Fruit fly (Drosophila melanogaster) whole organism, prepupa: ENCODE results near the gene frma.

Source experiments
- Blimp-1 ChIP-seq: fragments of 200-800 bp; sonication (Bioruptor generic); optimal IDR thresholded peaks from 3 replicates; lab custom pipeline; 2017; ENCODE audit warnings: missing biosample characterization, missing genetic modification characterization, mild to moderate bottlenecking, moderate library complexity, missing genetic modification reagents
- CG34406 ChIP-seq: fragments of 200-800 bp; sonication (Bioruptor generic); optimal IDR thresholded peaks from 3 replicates; lab custom pipeline; 2016; ENCODE audit warnings: missing biosample characterization, missing genetic modification characterization
- CG6163 ChIP-seq: fragments of 200-800 bp; sonication (Bioruptor generic); IDR thresholded peaks from 3 replicates; pipeline ENCODE4 v1.3.6; 2022; ENCODE audit warnings: missing biosample characterization, missing genetic modification characterization
- Eip78C ChIP-seq: fragments of 200-800 bp; sonication (Bioruptor generic); peaks from one replicate; lab custom pipeline; 2016; ENCODE audit warnings: missing biosample characterization, missing genetic modification characterization
- Eip93F ChIP-seq: fragments of 200-800 bp; sonication (Bioruptor generic); optimal IDR thresholded peaks from 2 replicates; lab custom pipeline; 2016; ENCODE audit warnings: missing biosample characterization, mild to moderate bottlenecking, missing genetic modification characterization
- OdsH ChIP-seq: fragments of 200-800 bp; sonication (Bioruptor generic); optimal IDR thresholded peaks from 3 replicates; lab custom pipeline; 2016; ENCODE audit warnings: missing biosample characterization, missing genetic modification characterization
- fkh ChIP-seq: fragments of 200-800 bp; sonication (Bioruptor generic); optimal IDR thresholded peaks from 3 replicates; lab custom pipeline; 2017; ENCODE audit warnings: missing biosample characterization, mild to moderate bottlenecking, missing genetic modification characterization, moderate library complexity

- TF ChIP-seq fkh, result no peak
- no peak for TF ChIP-seq CG34406 (GFP tag; lab: Kevin White, UChicago)
- TF ChIP-seq Eip93F (GFP tag; lab: Kevin White, UChicago), result no peak
- no peak for TF ChIP-seq CG6163
- no peak for TF ChIP-seq Eip78C (GFP tag; lab: Kevin White, UChicago)
- no peak for TF ChIP-seq Blimp-1 (GFP tag; lab: Kevin White, UChicago)
- no peak for TF ChIP-seq OdsH (GFP tag; lab: Kevin White, UChicago)
These were observed at the start of gene frma for dm6 chrX:5495901-5496300.
